Worm (Caenorhabditis elegans): ENCODE measurements around the gene tric-1B.1.

tric-1B.1 gene

DNA sequence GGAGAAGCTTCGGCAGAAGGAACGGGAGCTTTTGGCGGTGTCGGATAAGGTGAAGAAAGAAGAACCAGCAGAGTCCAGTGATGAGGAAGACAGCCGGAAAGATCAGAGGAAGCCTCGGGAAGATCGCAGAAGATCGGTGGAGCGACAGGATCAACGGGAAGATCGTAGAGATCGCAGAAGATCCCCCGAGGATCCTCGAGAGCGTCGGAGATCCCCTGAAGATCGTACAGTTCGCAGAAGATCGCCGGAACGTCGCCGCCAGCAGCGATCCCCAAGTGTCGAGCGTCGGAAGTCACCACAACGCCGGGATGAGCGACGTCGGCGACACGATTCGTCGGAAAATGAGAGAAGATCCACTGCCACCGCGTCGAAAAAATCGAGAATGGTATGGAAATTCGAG lies 39.9 kb downstream of the tric-1B.1 start:
- no peak for TF ChIP-seq tra-4 (tag; optimal IDR thresholded peaks at IDR 0.05)
- no peak for TF ChIP-seq aly-1 (tag; optimal IDR thresholded peaks at IDR 0.05)
- TF ChIP-seq F13C5.2 (tag; optimal IDR thresholded peaks at IDR 0.05), result no peak
- no peak for TF ChIP-seq scrt-1 (GFP tag; IDR thresholded peaks at IDR 0.05)
- no peak for TF ChIP-seq tbx-37 (GFP tag; conservative IDR thresholded peaks at IDR 0.05)
- no peak for TF ChIP-seq hnd-1 (tag; optimal IDR thresholded peaks at IDR 0.05)
- no peak for TF ChIP-seq pes-1 (GFP tag; IDR thresholded peaks at IDR 0.05)
- no peak for TF ChIP-seq ets-7 (tag; optimal IDR thresholded peaks at IDR 0.05)
- TF ChIP-seq hmg-4 (GFP tag; optimal IDR thresholded peaks at IDR 0.05), result no peak
- TF ChIP-seq flt-1 (GFP tag; IDR thresholded peaks at IDR 0.05), result no peak
- TF ChIP-seq ceh-13 (GFP tag; optimal IDR thresholded peaks at IDR 0.05), result no peak
- TF ChIP-seq hmbx-1 (tag; optimal IDR thresholded peaks at IDR 0.05), result no peak
- TF ChIP-seq tbx-11 (GFP tag; IDR thresholded peaks at IDR 0.05), result no peak
- TF ChIP-seq ceh-36 (tag; optimal IDR thresholded peaks at IDR 0.05), result no peak
- TF ChIP-seq ama-1 (optimal IDR thresholded peaks at IDR 0.05), result no peak
- no peak for TF ChIP-seq B0310.2 (tag; optimal IDR thresholded peaks at IDR 0.05)

DNA sequence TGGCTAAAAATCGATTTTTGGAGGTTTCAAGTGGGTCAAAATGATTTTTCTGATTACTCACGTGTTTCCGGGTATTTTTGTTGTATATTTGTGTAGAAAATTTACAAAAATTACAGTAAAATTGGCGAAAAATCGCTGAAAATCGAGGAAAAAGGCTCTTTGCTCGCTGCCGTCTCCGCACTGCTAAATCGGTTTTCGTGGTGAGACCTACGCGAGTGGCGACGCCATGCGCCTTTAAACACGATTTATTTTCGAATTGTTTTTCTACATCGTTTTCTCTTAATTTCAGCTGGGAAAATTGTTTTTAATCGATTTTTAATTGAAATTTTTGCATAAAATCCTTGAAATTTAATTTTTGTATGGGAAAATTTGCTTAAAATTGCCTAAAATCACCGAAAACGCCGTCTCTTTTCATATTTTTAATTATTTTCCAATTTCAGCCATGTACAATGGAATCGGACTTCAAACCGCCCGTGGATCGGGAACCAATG lies 41.1 kb downstream of the tric-1B.1 start, which contains the start of the genes pqn-87 and rsr-2:
Gene pqn-87 (minus strand): TSS at position 171 of the 491 bp plus-strand sequence.
Gene rsr-2 (plus strand): TSS at position 441 of the 491 bp plus-strand sequence.
- no peak for TF ChIP-seq B0310.2 (tag; optimal IDR thresholded peaks at IDR 0.05)

DNA sequence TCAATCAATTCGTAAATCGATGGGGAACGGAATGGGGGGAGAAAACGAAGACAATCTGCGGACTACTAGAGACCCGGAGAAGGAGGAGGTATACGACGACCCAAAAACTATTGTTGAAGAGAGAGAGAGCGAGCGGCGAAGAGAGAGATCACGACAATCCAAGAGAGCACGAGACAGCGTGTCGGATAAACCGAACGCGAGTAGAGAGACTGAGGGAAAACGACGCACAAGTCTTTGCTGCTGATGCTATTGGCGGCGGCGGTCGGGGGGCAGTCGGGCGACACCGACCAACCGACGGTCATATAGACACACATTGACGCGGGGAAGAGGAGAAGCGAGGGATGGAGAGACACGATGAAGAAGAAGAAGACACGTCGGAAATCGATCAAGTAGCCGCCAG lies 43.5 kb downstream of the tric-1B.1 start:
- TF ChIP-seq flt-1 (GFP tag; IDR thresholded peaks at IDR 0.05) (no peak), F13C5.2 (tag; optimal IDR thresholded peaks at IDR 0.05) (peak; percentile 50), aly-1 (tag; optimal IDR thresholded peaks at IDR 0.05) (peak; percentile 64), scrt-1 (GFP tag; IDR thresholded peaks at IDR 0.05) (no peak), ets-7 (tag; optimal IDR thresholded peaks at IDR 0.05) (peak; percentile 22), hmg-4 (GFP tag; optimal IDR thresholded peaks at IDR 0.05) (peak; percentile 70)

DNA sequence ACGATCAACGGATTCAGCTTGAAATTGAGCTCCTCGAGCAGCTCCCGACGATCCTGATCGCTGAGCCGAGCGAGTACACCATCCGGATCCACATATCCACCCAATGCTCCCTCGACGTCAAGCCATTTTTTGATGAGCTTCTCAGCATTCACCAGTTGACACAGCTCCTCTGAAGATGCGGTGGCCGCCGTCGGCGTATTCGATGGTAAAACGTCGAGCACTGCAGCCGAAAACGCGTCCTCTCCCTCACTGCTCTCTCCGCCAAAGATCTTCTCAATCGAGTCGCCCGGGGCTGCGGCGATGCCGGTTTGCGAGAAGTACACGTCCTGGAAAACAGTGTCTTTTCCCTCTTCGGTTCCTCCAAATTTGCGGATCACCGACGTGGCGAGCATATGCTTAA lies 51.5 kb downstream of the tric-1B.1 start:
- TF ChIP-seq aly-1 (tag; optimal IDR thresholded peaks at IDR 0.05) (no peak), B0310.2 (tag; optimal IDR thresholded peaks at IDR 0.05) (peak; percentile 45)

DNA sequence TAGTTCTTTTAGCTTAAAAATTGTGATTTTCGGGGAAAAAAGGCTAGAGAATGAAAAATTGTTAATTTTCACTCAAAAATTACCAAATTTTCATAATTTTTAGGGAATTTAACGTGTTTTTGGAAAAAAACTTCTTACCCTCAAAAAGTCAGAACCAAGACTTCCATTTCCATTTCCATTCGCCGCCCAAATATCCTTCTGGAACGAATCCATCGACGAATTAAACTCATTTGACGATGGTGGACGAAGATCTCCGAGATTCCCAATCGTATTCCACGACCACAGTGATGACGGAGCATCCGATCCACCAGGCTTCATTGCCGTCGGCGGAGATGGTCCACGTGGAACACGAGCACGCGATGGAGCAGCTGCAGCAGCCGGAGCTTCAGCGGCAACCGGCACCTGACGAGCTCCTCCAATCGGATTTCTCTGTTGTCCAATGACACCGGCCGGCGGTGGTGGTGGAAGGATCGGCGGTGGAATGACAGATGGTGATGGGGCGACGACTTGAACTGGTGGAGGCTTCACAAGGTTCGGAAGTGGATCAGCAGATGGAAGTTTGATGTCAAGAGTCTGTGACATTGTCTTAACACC lies 54.3 kb downstream of the tric-1B.1 start:
- TF ChIP-seq tra-4 (tag; optimal IDR thresholded peaks at IDR 0.05), result no peak
- no peak for TF ChIP-seq hmg-4 (GFP tag; optimal IDR thresholded peaks at IDR 0.05)
- TF ChIP-seq tbx-37 (GFP tag; conservative IDR thresholded peaks at IDR 0.05), result no peak
- no peak for TF ChIP-seq ceh-13 (GFP tag; optimal IDR thresholded peaks at IDR 0.05)
- TF ChIP-seq hnd-1 (tag; optimal IDR thresholded peaks at IDR 0.05), result no peak

ce11 chrII:12208741-12209140 lies 57.3 kb downstream of the tric-1B.1 start:
- TF ChIP-seq pes-1 (GFP tag; IDR thresholded peaks at IDR 0.05) (no peak), tbx-11 (GFP tag; IDR thresholded peaks at IDR 0.05) (no peak), tbx-37 (GFP tag; conservative IDR thresholded peaks at IDR 0.05) (no peak), hnd-1 (tag; optimal IDR thresholded peaks at IDR 0.05) (no peak), aly-1 (tag; optimal IDR thresholded peaks at IDR 0.05) (no peak), scrt-1 (GFP tag; IDR thresholded peaks at IDR 0.05) (no peak), F13C5.2 (tag; optimal IDR thresholded peaks at IDR 0.05) (no peak), hmg-4 (GFP tag; optimal IDR thresholded peaks at IDR 0.05) (no peak), ama-1 (optimal IDR thresholded peaks at IDR 0.05) (no peak), sea-1 (GFP tag; conservative IDR thresholded peaks at IDR 0.05) (no peak), B0310.2 (tag; optimal IDR thresholded peaks at IDR 0.05) (no peak), flt-1 (GFP tag; IDR thresholded peaks at IDR 0.05) (no peak), tra-4 (tag; optimal IDR thresholded peaks at IDR 0.05) (no peak), ceh-13 (GFP tag; optimal IDR thresholded peaks at IDR 0.05) (no peak)

All from whole organism, early embryonic.